Fruit fly (Drosophila melanogaster) whole organism, wandering third instar larva: Measurements from ENCODE around the gene CG31792.

Experiments
- Hnf4 ChIP-seq: fragments of 200-800 bp; sonication (Bioruptor generic); optimal IDR thresholded peaks from 2 replicates; lab custom pipeline; 2016; ENCODE audit warnings: missing biosample characterization, mild to moderate bottlenecking, missing genetic modification characterization
- Jra ChIP-seq: sonication (Bioruptor generic); optimal IDR thresholded peaks from 2 replicates; lab custom pipeline; 2016; ENCODE audit warnings: missing biosample characterization, missing genetic modification characterization
- Myc ChIP-seq: fragments of >200 bp; optimal IDR thresholded peaks from 2 replicates; lab custom pipeline; 2017
- Sp1 ChIP-seq: fragments of 200-800 bp; sonication (Bioruptor generic); optimal IDR thresholded peaks from 3 replicates; lab custom pipeline; 2019; ENCODE audit warnings: missing biosample characterization, mild to moderate bottlenecking, missing genetic modification characterization, moderate library complexity
- br ChIP-seq: fragments of 200-800 bp; sonication (Bioruptor generic); optimal IDR thresholded peaks from 2 replicates; lab custom pipeline; 2016; ENCODE audit warnings: missing biosample characterization, missing genetic modification characterization
- fru ChIP-seq: fragments of 200-800 bp; sonication (Bioruptor generic); optimal IDR thresholded peaks from 3 replicates; lab custom pipeline; 2016; ENCODE audit warnings: missing biosample characterization, mild to moderate bottlenecking, missing genetic modification characterization
- h ChIP-seq: fragments of 200-800 bp; sonication (Bioruptor generic); optimal IDR thresholded peaks from 3 replicates; lab custom pipeline; 2016; ENCODE audit warnings: missing biosample characterization, mild to moderate bottlenecking, missing genetic modification characterization
- jim ChIP-seq: fragments of 175-275, 200-325 bp; sonication (Bioruptor generic); optimal IDR thresholded peaks from 2 replicates; lab custom pipeline; 2016; ENCODE audit warnings: missing biosample characterization, mild to moderate bottlenecking, missing genetic modification characterization
- psq ChIP-seq: fragments of 200-800 bp; sonication (Bioruptor generic); optimal IDR thresholded peaks from 3 replicates; lab custom pipeline; 2017; ENCODE audit warnings: missing biosample characterization, mild to moderate bottlenecking, missing genetic modification characterization, moderate library complexity
- usp ChIP-seq: fragments of >200 bp; optimal IDR thresholded peaks from 2 replicates; lab custom pipeline; 2017; ENCODE audit warnings: missing biosample characterization, missing genetic modification characterization

DNA sequence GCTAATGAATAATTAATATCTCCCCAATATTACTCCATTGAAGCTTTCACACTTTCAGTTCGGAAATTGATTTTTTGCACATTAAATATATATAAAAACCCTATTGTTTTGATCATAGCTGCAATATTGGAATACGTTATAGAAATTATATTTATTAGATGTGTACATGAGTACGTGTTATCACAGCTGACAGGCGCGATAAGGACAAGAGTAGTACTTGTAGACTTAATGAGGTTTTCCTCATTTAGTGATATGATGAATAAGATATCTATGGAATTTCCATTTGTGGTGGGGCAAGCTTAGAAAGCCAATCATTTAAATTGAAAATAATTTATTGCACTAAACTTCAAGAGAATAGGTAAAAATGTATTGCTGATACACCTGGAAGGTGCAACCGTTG lies 5.2 kb downstream of the CG31792 start:
- TF ChIP-seq h (no peak), jim (GFP tag; lab: Kevin White, UChicago) (no peak), Jra (GFP tag; lab: Kevin White, UChicago) (no peak), fru (GFP tag; lab: Kevin White, UChicago) (no peak), usp (no peak), Myc (lab: Kevin White, UChicago) (no peak), Sp1 (GFP tag; lab: Kevin White, UChicago) (no peak), psq (GFP tag; lab: Kevin White, UChicago) (no peak), br (GFP tag; lab: Kevin White, UChicago) (no peak), Hnf4 (GFP tag; lab: Kevin White, UChicago) (no peak)
